Fruit fly (Drosophila melanogaster) whole organism, embryonic: Measurements from ENCODE around the gene CG42798.

Source experiments
- Atf6 ChIP-seq: fragments of 200-800 bp; sonication (Bioruptor generic); IDR thresholded peaks from 2 replicates; pipeline ENCODE4 v1.3.6; 2022; ENCODE audit warnings: missing biosample characterization, missing genetic modification characterization
- CG10565 ChIP-seq: fragments of 200-800 bp; sonication (Bioruptor generic); optimal IDR thresholded peaks from 3 replicates; lab custom pipeline; 2016; ENCODE audit warnings: missing biosample characterization, mild to moderate bottlenecking, missing genetic modification characterization
- CG12942 ChIP-seq: fragments of 200-800 bp; sonication (Bioruptor generic); optimal IDR thresholded peaks from 3 replicates; lab custom pipeline; 2016; ENCODE audit warnings: missing biosample characterization, missing genetic modification characterization
- CG14667 ChIP-seq: fragments of 200-800 bp; sonication (Bioruptor generic); IDR thresholded peaks from 2 replicates; pipeline ENCODE4 v1.3.6; 2022; ENCODE audit warnings: missing biosample characterization, missing genetic modification characterization
- CG15011 ChIP-seq: fragments of 200-800 bp; sonication (Bioruptor generic); optimal IDR thresholded peaks from 3 replicates; lab custom pipeline; 2018; ENCODE audit warnings: missing biosample characterization, mild to moderate bottlenecking, missing genetic modification characterization
- CG15073 ChIP-seq: fragments of 200-800 bp; sonication (Bioruptor generic); optimal IDR thresholded peaks from 2 replicates; lab custom pipeline; 2016; ENCODE audit warnings: missing biosample characterization, missing genetic modification characterization
- CG15601 ChIP-seq: fragments of 200-800 bp; sonication (Bioruptor generic); optimal IDR thresholded peaks from 3 replicates; lab custom pipeline; 2019; ENCODE audit warnings: missing biosample characterization, mild to moderate bottlenecking, missing genetic modification characterization, moderate library complexity
- CG15696 ChIP-seq: fragments of 200-800 bp; sonication (Bioruptor generic); optimal IDR thresholded peaks from 2 replicates; lab custom pipeline; 2019; ENCODE audit warnings: missing biosample characterization, mild to moderate bottlenecking, missing genetic modification characterization, moderate library complexity
- CG16779 ChIP-seq: fragments of 200-800 bp; sonication (Bioruptor generic); IDR thresholded peaks from 2 replicates; pipeline ENCODE4 v1.3.6; 2022; ENCODE audit warnings: missing biosample characterization, missing genetic modification characterization
- CG17912 ChIP-seq: fragments of 200-800 bp; sonication (Bioruptor generic); optimal IDR thresholded peaks from 2 replicates; lab custom pipeline; 2018; ENCODE audit warnings: missing biosample characterization, mild to moderate bottlenecking, missing genetic modification characterization
- CG18476 ChIP-seq: fragments of 200-800 bp; sonication (Bioruptor generic); optimal IDR thresholded peaks from 2 replicates; lab custom pipeline; 2016; ENCODE audit warnings: missing biosample characterization, mild to moderate bottlenecking, missing genetic modification characterization
- CG18599 ChIP-seq: fragments of 200-800 bp; sonication (Bioruptor generic); optimal IDR thresholded peaks from 3 replicates; lab custom pipeline; 2017; ENCODE audit warnings: missing biosample characterization, missing genetic modification characterization, mild to moderate bottlenecking, moderate library complexity, missing genetic modification reagents
- CG2116 ChIP-seq: fragments of 200-800 bp; sonication (Bioruptor generic); optimal IDR thresholded peaks from 3 replicates; lab custom pipeline; 2018; ENCODE audit warnings: missing biosample characterization, mild to moderate bottlenecking, missing genetic modification characterization
- CG2129 ChIP-seq: fragments of 200-800 bp; sonication (Bioruptor generic); IDR thresholded peaks from 2 replicates; pipeline ENCODE4 v1.3.6; 2022; ENCODE audit warnings: missing biosample characterization, missing genetic modification characterization; ENCODE audit not compliant: partially characterized antibody
- CG3065 ChIP-seq: fragments of 200-800 bp; sonication (Bioruptor generic); optimal IDR thresholded peaks from 2 replicates; lab custom pipeline; 2016; ENCODE audit warnings: missing biosample characterization, missing genetic modification characterization
- CG3163 ChIP-seq: fragments of 200-800 bp; sonication (Bioruptor generic); optimal IDR thresholded peaks from 3 replicates; lab custom pipeline; 2016; ENCODE audit warnings: missing biosample characterization, missing genetic modification characterization
- CG33557 ChIP-seq: fragments of 200-800 bp; sonication (Bioruptor generic); optimal IDR thresholded peaks from 2 replicates; lab custom pipeline; 2019; ENCODE audit warnings: missing biosample characterization, mild to moderate bottlenecking, missing genetic modification characterization, moderate library complexity
- CG6654 ChIP-seq: fragments of 200-800 bp; sonication (Bioruptor generic); optimal IDR thresholded peaks from 2 replicates; lab custom pipeline; 2017; ENCODE audit warnings: missing biosample characterization, mild to moderate bottlenecking, missing genetic modification characterization
- CG6683 ChIP-seq: fragments of 200-800 bp; sonication (Bioruptor generic); optimal IDR thresholded peaks from 2 replicates; lab custom pipeline; 2017; ENCODE audit warnings: missing biosample characterization, mild to moderate bottlenecking, missing genetic modification characterization, missing genetic modification reagents
- CG8281 ChIP-seq: fragments of 200-800 bp; sonication (Bioruptor generic); optimal IDR thresholded peaks from 2 replicates; lab custom pipeline; 2018; ENCODE audit warnings: missing biosample characterization, mild to moderate bottlenecking, missing genetic modification characterization, moderate library complexity
- CG9932 ChIP-seq: fragments of 200-800 bp; sonication (Bioruptor generic); IDR thresholded peaks from 2 replicates; pipeline ENCODE4 v1.3.6; 2022; ENCODE audit warnings: missing biosample characterization, missing genetic modification characterization
- CoRest ChIP-seq: fragments of 200-800 bp; sonication (Bioruptor generic); optimal IDR thresholded peaks from 3 replicates; lab custom pipeline; 2018; ENCODE audit warnings: missing biosample characterization, mild to moderate bottlenecking, missing genetic modification characterization, moderate library complexity
- Deaf1 ChIP-seq: fragments of 200-800 bp; optimal IDR thresholded peaks from 3 replicates; lab custom pipeline; 2019; ENCODE audit warnings: missing biosample characterization, mild to moderate bottlenecking, missing genetic modification characterization, moderate library complexity
- Doc2 ChIP-seq: fragments of 200-800 bp; sonication (Bioruptor generic); IDR thresholded peaks from 2 replicates; pipeline ENCODE4 v1.3.6; 2022; ENCODE audit warnings: missing biosample characterization, missing genetic modification characterization
- Eip74EF ChIP-seq, 2 experiments: fragments of 200-800 bp in 1 of 2; fragments of >200 bp in 1 of 2; sonication (Bioruptor generic) in 1 of 2; optimal IDR thresholded peaks; 2 replicates each; lab custom pipeline; 2017 to 2019; ENCODE audit warnings: missing biosample characterization in 2 of 2, missing genetic modification characterization in 2 of 2, mild to moderate bottlenecking in 1 of 2, moderate library complexity in 1 of 2
- Kr ChIP-seq: fragments of 200-800 bp; sonication (Bioruptor generic); optimal IDR thresholded peaks from 2 replicates; lab custom pipeline; 2017; ENCODE audit warnings: missing biosample characterization, mild to moderate bottlenecking, missing genetic modification characterization
- Myb ChIP-seq: fragments of 200-800 bp; sonication (Bioruptor generic); optimal IDR thresholded peaks from 2 replicates; lab custom pipeline; 2016; ENCODE audit warnings: missing biosample characterization, missing genetic modification characterization
- Opbp ChIP-seq: fragments of 200-800 bp; sonication (Bioruptor generic); IDR thresholded peaks from 3 replicates; pipeline ENCODE4 v1.3.6; 2022; ENCODE audit warnings: missing biosample characterization, missing genetic modification characterization; ENCODE audit not compliant: partially characterized antibody
- Side ChIP-seq: fragments of 200-800 bp; sonication (Bioruptor generic); optimal IDR thresholded peaks from 2 replicates; lab custom pipeline; 2016; ENCODE audit warnings: missing biosample characterization, missing genetic modification characterization
- ab ChIP-seq: fragments of 200-800 bp; sonication (Bioruptor generic); optimal IDR thresholded peaks from 2 replicates; lab custom pipeline; 2016; ENCODE audit warnings: missing biosample characterization, missing genetic modification characterization
- abd-A ChIP-seq: fragments of 200-800 bp; sonication (Bioruptor generic); optimal IDR thresholded peaks from 3 replicates; lab custom pipeline; 2019; ENCODE audit warnings: missing biosample characterization, mild to moderate bottlenecking, missing genetic modification characterization, moderate library complexity
- bigmax ChIP-seq: fragments of 200-800 bp; sonication (Bioruptor generic); optimal IDR thresholded peaks from 2 replicates; lab custom pipeline; 2018; ENCODE audit warnings: missing biosample characterization, mild to moderate bottlenecking, missing genetic modification characterization
- crol ChIP-seq: fragments of 200-800 bp; sonication (Bioruptor generic); IDR thresholded peaks from 2 replicates; pipeline ENCODE4 v1.3.6; 2022; ENCODE audit warnings: missing biosample characterization, missing genetic modification characterization
- dm ChIP-seq: fragments of 200-800 bp; sonication (Bioruptor generic); optimal IDR thresholded peaks from 3 replicates; lab custom pipeline; 2016; ENCODE audit warnings: missing biosample characterization, missing genetic modification characterization
- eve ChIP-seq, 2 experiments: fragments of >200 bp; optimal IDR thresholded peaks; 2 replicates each; lab custom pipeline; 2017; ENCODE audit warnings: missing biosample characterization in 2 of 2, missing genetic modification characterization in 2 of 2
- fu2 ChIP-seq: fragments of 200-800 bp; sonication (Bioruptor generic); optimal IDR thresholded peaks from 2 replicates; lab custom pipeline; 2016; ENCODE audit warnings: missing biosample characterization, missing genetic modification characterization
- hb ChIP-seq: fragments of 200-800 bp; sonication (Bioruptor generic); IDR thresholded peaks from 3 replicates; pipeline ENCODE4 v1.3.6; 2022; ENCODE audit warnings: missing biosample characterization, missing genetic modification characterization; ENCODE audit not compliant: partially characterized antibody
- hkb ChIP-seq, 2 experiments: fragments of 200-800 bp in 1 of 2; fragments of >200 bp in 1 of 2; sonication (Bioruptor generic) in 1 of 2; IDR thresholded peaks in 1 of 2; optimal IDR thresholded peaks in 1 of 2; 2 replicates each; pipeline versions ENCODE4 v1.3.6 to Lab custom; 2017 to 2022; ENCODE audit warnings: missing biosample characterization in 1 of 2, missing genetic modification characterization in 1 of 2
- ind ChIP-seq: fragments of 200-800 bp; sonication (Bioruptor generic); optimal IDR thresholded peaks from 3 replicates; lab custom pipeline; 2016; ENCODE audit warnings: missing biosample characterization, missing genetic modification characterization
- jing ChIP-seq: fragments of 200-800 bp; sonication (Bioruptor generic); optimal IDR thresholded peaks from 2 replicates; lab custom pipeline; 2018; ENCODE audit warnings: missing biosample characterization, mild to moderate bottlenecking, missing genetic modification characterization
- kah ChIP-seq: fragments of 200-800 bp; sonication (Bioruptor generic); optimal IDR thresholded peaks from 2 replicates; lab custom pipeline; 2018; ENCODE audit warnings: missing biosample characterization, mild to moderate bottlenecking, missing genetic modification characterization
- knrl ChIP-seq: fragments of 200-800 bp; sonication (Bioruptor generic); IDR thresholded peaks from 3 replicates; pipeline ENCODE4 v1.3.6; 2022; ENCODE audit warnings: missing biosample characterization, missing genetic modification characterization; ENCODE audit not compliant: partially characterized antibody
- pros ChIP-seq: fragments of 200-800 bp; sonication (Bioruptor generic); optimal IDR thresholded peaks from 3 replicates; lab custom pipeline; 2019; ENCODE audit warnings: missing biosample characterization, mild to moderate bottlenecking, missing genetic modification characterization, moderate library complexity
- psq ChIP-seq: fragments of 200-800 bp; sonication (Bioruptor generic); optimal IDR thresholded peaks from 2 replicates; lab custom pipeline; 2017; ENCODE audit warnings: missing biosample characterization, missing genetic modification characterization
- pzg ChIP-seq: fragments of 200-800 bp; sonication (Bioruptor generic); optimal IDR thresholded peaks from 3 replicates; lab custom pipeline; 2018; ENCODE audit warnings: missing biosample characterization, mild to moderate bottlenecking, missing genetic modification characterization, moderate library complexity
- sr ChIP-seq: fragments of 200-800 bp; sonication (Bioruptor generic); IDR thresholded peaks from 3 replicates; pipeline ENCODE4 v1.3.6; 2022; ENCODE audit warnings: missing biosample characterization, missing genetic modification characterization
- vfl ChIP-seq: fragments of 200-800 bp; sonication (Bioruptor generic); optimal IDR thresholded peaks from 2 replicates; lab custom pipeline; 2016; ENCODE audit warnings: missing biosample characterization, missing genetic modification characterization
- wek ChIP-seq: fragments of 200-800 bp; sonication (Bioruptor generic); optimal IDR thresholded peaks from 3 replicates; lab custom pipeline; 2018; ENCODE audit warnings: missing biosample characterization, mild to moderate bottlenecking, missing genetic modification characterization, moderate library complexity

Gene CG42798

dm6 chr3R:17391313-17391845, 15.1 kb upstream of the CG42798 start, which contains the start of the genes Brf and sds22 (continued):
- TF ChIP-seq kah (GFP tag; lab: Kevin White, UChicago) (peak; percentile 76), sr (GFP tag; lab: Robert Waterston, UW) (peak; percentile 48; the same call in 2 of the 3 replicates), CG18476 (GFP tag; lab: Kevin White, UChicago) (peak; percentile 94), CG3163 (GFP tag; lab: Kevin White, UChicago) (peak; percentile 79), ind (peak; percentile 97), psq (peak; percentile 85), dm (GFP tag; lab: Kevin White, UChicago) (peak; percentile 95), CG15073 (GFP tag; lab: Kevin White, UChicago) (peak; percentile 77), CG3065 (peak; percentile 93), CG15011 (GFP tag; lab: Kevin White, UChicago) (peak; percentile 83), CG15601 (tag; lab: Kevin White, UChicago) (peak; percentile 98), hb (GFP tag; lab: Robert Waterston, UW) (no peak), jing (GFP tag; lab: Kevin White, UChicago) (peak; percentile 86), CG10565 (peak; percentile 88), eve (GFP tag; optimal IDR thresholded peaks at IDR 0.05; lab: Kevin White, UChicago) (peak in 1 of 2 experiments; percentile 95), Opbp (GFP tag; lab: Robert Waterston, UW) (peak; percentile 53; the same call in 1 of the 3 replicates), Atf6 (GFP tag; lab: Robert Waterston, UW) (peak; percentile 93), vfl (GFP tag; lab: Kevin White, UChicago) (peak; percentile 96), CG17912 (peak; percentile 77), CG2129 (peak; percentile 62), pzg (GFP tag; lab: Kevin White, UChicago) (peak; percentile 66), CG2116 (GFP tag; lab: Kevin White, UChicago) (peak; percentile 89), Kr (GFP tag; lab: Kevin White, UChicago) (peak; percentile 33), CG12942 (GFP tag; lab: Kevin White, UChicago) (peak; percentile 95), CG15696 (tag; lab: Kevin White, UChicago) (peak; percentile 98), wek (GFP tag; lab: Kevin White, UChicago) (peak; percentile 62), bigmax (GFP tag; lab: Kevin White, UChicago) (peak; percentile 7), abd-A (no peak), CG6683 (peak; percentile 82), CoRest (tag; lab: Kevin White, UChicago) (peak; percentile 98), ab (GFP tag; lab: Kevin White, UChicago) (peak; percentile 89), Side (GFP tag; lab: Kevin White, UChicago) (peak; percentile 94), CG18599 (peak; percentile 96), fu2 (peak; percentile 96), CG14667 (peak; percentile 94), CG6654 (peak; percentile 81), Doc2 (GFP tag; lab: Robert Waterston, UW) (peak; percentile 72), CG8281 (tag; lab: Kevin White, UChicago) (peak; percentile 85), crol (GFP tag; lab: Robert Waterston, UW) (no peak; the same call in 1 of the 2 replicates), CG33557 (GFP tag; lab: Kevin White, UChicago) (peak; percentile 95), CG9932 (GFP tag; lab: Robert Waterston, UW) (peak; percentile 98), knrl (GFP tag; lab: Robert Waterston, UW) (peak; percentile 87), Eip74EF (GFP tag; optimal IDR thresholded peaks at IDR 0.05; lab: Kevin White, UChicago) (peak in 1 of 2 experiments; percentile 82), hkb (optimal IDR thresholded peaks at IDR 0.05; lab: Kevin White, UChicago) (no peak), hkb (GFP tag; IDR thresholded peaks at IDR 0.05; lab: Robert Waterston, UW) (peak; percentile 91), CG16779 (GFP tag; lab: Robert Waterston, UW) (0 out of 2 replicates have a peak, but pooled peaks have one; percentile 47), pros (GFP tag; lab: Kevin White, UChicago) (peak; percentile 61), Myb (GFP tag; lab: Kevin White, UChicago) (peak; percentile 81), Deaf1 (peak; percentile 75)
